Fruit fly (Drosophila melanogaster) whole organism, embryonic: ENCODE measurements around the gene mad2.
A peak's percentile ranks its signal among the peaks of the same experiment; 100 is the strongest.

Experiments used
- Antp ChIP-seq: fragments of 200-800 bp; sonication (Bioruptor generic); optimal IDR thresholded peaks from 3 replicates; lab custom pipeline; 2016; ENCODE audit warnings: missing biosample characterization, missing genetic modification characterization
- B-H1 ChIP-seq: fragments of 200-800 bp; sonication (Bioruptor generic); IDR thresholded peaks from 3 replicates; pipeline ENCODE4 v1.3.6; 2022; ENCODE audit warnings: missing biosample characterization, missing genetic modification characterization
- CG10267 ChIP-seq: fragments of 200-800 bp; sonication (Bioruptor generic); optimal IDR thresholded peaks from 2 replicates; lab custom pipeline; 2018; ENCODE audit warnings: missing biosample characterization, mild to moderate bottlenecking, missing genetic modification characterization, moderate library complexity
- CG12155 ChIP-seq: fragments of 200-800 bp; sonication (Bioruptor generic); optimal IDR thresholded peaks from 3 replicates; lab custom pipeline; 2016; ENCODE audit warnings: missing biosample characterization, missing genetic modification characterization
- CG12659 ChIP-seq: fragments of 200-800 bp; sonication (Bioruptor generic); optimal IDR thresholded peaks from 3 replicates; lab custom pipeline; 2017; ENCODE audit warnings: mild to moderate bottlenecking, missing biosample characterization, missing genetic modification reagents, missing genetic modification characterization
- CG12769 ChIP-seq: fragments of 200-800 bp; sonication (Bioruptor generic); optimal IDR thresholded peaks from 2 replicates; lab custom pipeline; 2019; ENCODE audit warnings: missing biosample characterization, mild to moderate bottlenecking, missing genetic modification characterization, moderate library complexity
- CG15601 ChIP-seq: fragments of 200-800 bp; sonication (Bioruptor generic); optimal IDR thresholded peaks from 3 replicates; lab custom pipeline; 2019; ENCODE audit warnings: missing biosample characterization, mild to moderate bottlenecking, missing genetic modification characterization, moderate library complexity
- CG17359 ChIP-seq: fragments of 200-800 bp; sonication (Bioruptor generic); optimal IDR thresholded peaks from 3 replicates; lab custom pipeline; 2018; ENCODE audit warnings: missing biosample characterization, mild to moderate bottlenecking, missing genetic modification characterization, moderate library complexity
- CG18011 ChIP-seq: fragments of 200-800 bp; sonication (Bioruptor generic); optimal IDR thresholded peaks from 2 replicates; lab custom pipeline; 2017; ENCODE audit warnings: missing biosample characterization, missing genetic modification characterization, mild to moderate bottlenecking, moderate library complexity, missing genotype
- CG1832 ChIP-seq: fragments of 200-800 bp; sonication (Bioruptor generic); optimal IDR thresholded peaks from 2 replicates; lab custom pipeline; 2017; ENCODE audit warnings: missing biosample characterization, mild to moderate bottlenecking, missing genetic modification characterization, inconsistent platforms
- CG2120 ChIP-seq: fragments of 200-800 bp; sonication (Bioruptor generic); optimal IDR thresholded peaks from 3 replicates; lab custom pipeline; 2016; ENCODE audit warnings: missing biosample characterization, missing genetic modification characterization
- CG42726 ChIP-seq: fragments of 200-800 bp; sonication (Bioruptor generic); IDR thresholded peaks from 2 replicates; pipeline ENCODE4 v1.3.6; 2022; ENCODE audit warnings: missing biosample characterization, missing genetic modification characterization; ENCODE audit not compliant: partially characterized antibody
- CG4854 ChIP-seq: fragments of 200-800 bp; sonication (Bioruptor generic); optimal IDR thresholded peaks from 2 replicates; lab custom pipeline; 2016; ENCODE audit warnings: missing biosample characterization, missing genetic modification characterization, inconsistent platforms
- CG5245 ChIP-seq: fragments of 200-800 bp; sonication (Bioruptor generic); optimal IDR thresholded peaks from 3 replicates; lab custom pipeline; 2016; ENCODE audit warnings: missing biosample characterization, missing genetic modification characterization
- CG6765 ChIP-seq: fragments of 200-800 bp; sonication (Bioruptor generic); optimal IDR thresholded peaks from 3 replicates; lab custom pipeline; 2017; ENCODE audit warnings: missing biosample characterization, mild to moderate bottlenecking, missing genetic modification characterization
- CG6791 ChIP-seq: fragments of 200-800 bp; sonication (Bioruptor generic); IDR thresholded peaks from 3 replicates; pipeline ENCODE4 v1.3.6; 2022; ENCODE audit warnings: missing biosample characterization, missing genetic modification characterization; ENCODE audit not compliant: partially characterized antibody
- CG7271 ChIP-seq: fragments of 200-800 bp; sonication (Bioruptor generic); optimal IDR thresholded peaks from 2 replicates; lab custom pipeline; 2018; ENCODE audit warnings: missing biosample characterization, mild to moderate bottlenecking, missing genetic modification characterization, moderate library complexity
- CG7745 ChIP-seq: fragments of 200-800 bp; sonication (Bioruptor generic); optimal IDR thresholded peaks from 2 replicates; lab custom pipeline; 2018; ENCODE audit warnings: missing biosample characterization, mild to moderate bottlenecking, missing genetic modification characterization, moderate library complexity
- CG7786 ChIP-seq: fragments of 200-800 bp; sonication (Bioruptor generic); optimal IDR thresholded peaks from 2 replicates; lab custom pipeline; 2016; ENCODE audit warnings: missing biosample characterization, missing genetic modification characterization
- CG7839 ChIP-seq: fragments of 200-800 bp; sonication (Bioruptor generic); optimal IDR thresholded peaks from 3 replicates; lab custom pipeline; 2018; ENCODE audit warnings: missing biosample characterization, mild to moderate bottlenecking, missing genetic modification characterization, moderate library complexity
- Dip3 ChIP-seq: fragments of 200-800 bp; sonication (Bioruptor generic); optimal IDR thresholded peaks from 3 replicates; lab custom pipeline; 2016; ENCODE audit warnings: missing biosample characterization, missing genetic modification characterization
- Dp ChIP-seq: fragments of 200-800 bp; sonication (Bioruptor generic); optimal IDR thresholded peaks from 2 replicates; lab custom pipeline; 2018; ENCODE audit warnings: missing biosample characterization, mild to moderate bottlenecking, missing genetic modification characterization, moderate library complexity
- E2f2 ChIP-seq: fragments of 200-800 bp; sonication (Bioruptor generic); IDR thresholded peaks from 2 replicates; pipeline ENCODE4 v1.3.6; 2022; ENCODE audit warnings: missing biosample characterization, missing genetic modification characterization
- Fer2 ChIP-seq: fragments of 200-800 bp; sonication (Bioruptor generic); optimal IDR thresholded peaks from 2 replicates; lab custom pipeline; 2018; ENCODE audit warnings: missing biosample characterization, mild to moderate bottlenecking, missing genetic modification characterization, moderate library complexity
- HLH54F ChIP-seq: fragments of 200-800 bp; sonication (Bioruptor generic); optimal IDR thresholded peaks from 3 replicates; lab custom pipeline; 2016; ENCODE audit warnings: missing biosample characterization, missing genetic modification characterization
- Hsf ChIP-seq: fragments of 200-800 bp; sonication (Bioruptor generic); optimal IDR thresholded peaks from 3 replicates; lab custom pipeline; 2016; ENCODE audit warnings: missing biosample characterization, missing genetic modification characterization
- Lpt ChIP-seq: fragments of >200 bp; optimal IDR thresholded peaks from 2 replicates; lab custom pipeline; 2018; ENCODE audit warnings: missing biosample characterization, missing genetic modification characterization
- Nf-YB ChIP-seq: fragments of 200-800 bp; sonication (Bioruptor generic); optimal IDR thresholded peaks from 3 replicates; lab custom pipeline; 2019; ENCODE audit warnings: missing biosample characterization, mild to moderate bottlenecking, missing genetic modification characterization, moderate library complexity
- Taf1 ChIP-seq: fragments of 200-800 bp; sonication (Bioruptor generic); IDR thresholded peaks from 2 replicates; pipeline ENCODE4 v1.3.6; 2022; ENCODE audit warnings: missing biosample characterization, missing genetic modification characterization
- ash1 ChIP-seq: fragments of 200-800 bp; sonication (Bioruptor generic); optimal IDR thresholded peaks from 2 replicates; lab custom pipeline; 2018; ENCODE audit warnings: missing biosample characterization, mild to moderate bottlenecking, missing genetic modification characterization
- bab2 ChIP-seq: fragments of 200-800 bp; sonication (Bioruptor generic); optimal IDR thresholded peaks from 2 replicates; lab custom pipeline; 2016; ENCODE audit warnings: missing biosample characterization, missing genetic modification characterization
- cwo ChIP-seq: fragments of 200-800 bp; sonication (Bioruptor generic); optimal IDR thresholded peaks from 3 replicates; lab custom pipeline; 2017; ENCODE audit warnings: missing biosample characterization, missing genetic modification characterization, mild to moderate bottlenecking, moderate library complexity, missing genetic modification reagents
- eve ChIP-seq, 2 experiments: fragments of >200 bp; optimal IDR thresholded peaks; 2 replicates each; lab custom pipeline; 2017; ENCODE audit warnings: missing biosample characterization in 2 of 2, missing genetic modification characterization in 2 of 2
- gfzf ChIP-seq: fragments of 200-800 bp; sonication (Bioruptor generic); optimal IDR thresholded peaks from 2 replicates; lab custom pipeline; 2016; ENCODE audit warnings: missing biosample characterization, mild to moderate bottlenecking, missing genetic modification characterization, moderate library complexity
- kah ChIP-seq: fragments of 200-800 bp; sonication (Bioruptor generic); optimal IDR thresholded peaks from 2 replicates; lab custom pipeline; 2018; ENCODE audit warnings: missing biosample characterization, mild to moderate bottlenecking, missing genetic modification characterization
- kay ChIP-seq: fragments of 200-800 bp; sonication (Bioruptor generic); optimal IDR thresholded peaks from 2 replicates; lab custom pipeline; 2016; ENCODE audit warnings: missing biosample characterization, missing genetic modification characterization
- ken ChIP-seq: fragments of 200-800 bp; sonication (Bioruptor generic); IDR thresholded peaks from 3 replicates; pipeline ENCODE4 v1.3.6; 2022; ENCODE audit warnings: missing biosample characterization, missing genetic modification characterization
- mirr ChIP-seq: fragments of 200-800 bp; sonication (Bioruptor generic); optimal IDR thresholded peaks from 3 replicates; lab custom pipeline; 2018; ENCODE audit warnings: missing biosample characterization, mild to moderate bottlenecking, missing genetic modification characterization
- nmo ChIP-seq: fragments of 200-800 bp; sonication (Bioruptor generic); optimal IDR thresholded peaks from 2 replicates; lab custom pipeline; 2018; ENCODE audit warnings: missing biosample characterization, mild to moderate bottlenecking, missing genetic modification characterization, moderate library complexity
- onecut ChIP-seq: fragments of 200-800 bp; sonication (Bioruptor generic); IDR thresholded peaks from 2 replicates; pipeline ENCODE4 v1.3.6; 2022; ENCODE audit warnings: missing biosample characterization, missing genetic modification characterization
- pb ChIP-seq: fragments of 200-800 bp; sonication (Bioruptor generic); optimal IDR thresholded peaks from 3 replicates; lab custom pipeline; 2016; ENCODE audit warnings: missing biosample characterization, missing genetic modification characterization
- peb ChIP-seq: fragments of 200-800 bp; sonication (Bioruptor generic); IDR thresholded peaks from 2 replicates; pipeline ENCODE4 v1.3.6; 2022; ENCODE audit warnings: missing biosample characterization, missing genetic modification characterization
- pnt ChIP-seq: fragments of 200-800 bp; sonication (Bioruptor generic); optimal IDR thresholded peaks from 3 replicates; lab custom pipeline; 2016; ENCODE audit warnings: missing biosample characterization, missing genetic modification characterization
- sob ChIP-seq: fragments of 200-800 bp; sonication (Bioruptor generic); IDR thresholded peaks from 2 replicates; pipeline ENCODE4 v1.3.6; 2022; ENCODE audit warnings: missing biosample characterization, missing genetic modification characterization
- stwl ChIP-seq: fragments of 200-800 bp; sonication (Bioruptor generic); optimal IDR thresholded peaks from 3 replicates; lab custom pipeline; 2018; ENCODE audit warnings: missing biosample characterization, mild to moderate bottlenecking, missing genetic modification characterization, moderate library complexity
- tna ChIP-seq: fragments of 200-800 bp; sonication (Bioruptor generic); IDR thresholded peaks from 2 replicates; pipeline ENCODE4 v1.3.6; 2022; ENCODE audit warnings: missing biosample characterization, missing genetic modification characterization; ENCODE audit not compliant: partially characterized antibody
- unpg ChIP-seq: fragments of 200-800 bp; sonication (Bioruptor generic); optimal IDR thresholded peaks from 3 replicates; lab custom pipeline; 2018; ENCODE audit warnings: missing biosample characterization, mild to moderate bottlenecking, missing genetic modification characterization, moderate library complexity
- zfh1 ChIP-seq: fragments of 200-800 bp; sonication (Bioruptor generic); IDR thresholded peaks from 3 replicates; pipeline ENCODE4 v1.3.6; 2022; ENCODE audit warnings: missing biosample characterization, missing genetic modification characterization
- zfh2 ChIP-seq: fragments of 200-800 bp; sonication (Bioruptor generic); optimal IDR thresholded peaks from 2 replicates; lab custom pipeline; 2016; ENCODE audit warnings: missing biosample characterization, missing genetic modification characterization

Gene mad2

dm6 chr3L:5793967-5794366, 18.9 kb downstream of the mad2 start, which contains the start of gene Bre1 (continued):
- no peak for TF ChIP-seq cwo (GFP tag; lab: Kevin White, UChicago)
- no peak for TF ChIP-seq Lpt (GFP tag; lab: Kevin White, UChicago)
- peak; percentile 95 for TF ChIP-seq Dp (GFP tag; lab: Kevin White, UChicago)
- no peak for TF ChIP-seq sob (GFP tag; lab: Robert Waterston, UW)
- TF ChIP-seq kah (GFP tag; lab: Kevin White, UChicago): no peak
- TF ChIP-seq CG42726: peak; percentile 34; the same call in 1 of the 2 replicates
- TF ChIP-seq zfh1 (GFP tag; lab: Robert Waterston, UW): no peak

dm6 chr3L:5789663-5790062, 23.2 kb downstream of the mad2 start:
- peak; percentile 25 for TF ChIP-seq HLH54F
- no peak for TF ChIP-seq cwo (GFP tag; lab: Kevin White, UChicago)
- peak; percentile 95 for TF ChIP-seq E2f2 (GFP tag; lab: Robert Waterston, UW)
- no peak for TF ChIP-seq pb (GFP tag; lab: Kevin White, UChicago)
- TF ChIP-seq Nf-YB (GFP tag; lab: Kevin White, UChicago): no peak
- TF ChIP-seq ken (GFP tag; lab: Robert Waterston, UW): no peak
- TF ChIP-seq CG4854: peak; percentile 16
- TF ChIP-seq CG7271 (tag; lab: Kevin White, UChicago): no peak
- TF ChIP-seq CG2120 (GFP tag; lab: Kevin White, UChicago): peak; percentile 61
- TF ChIP-seq CG7839: no peak
- no peak for TF ChIP-seq CG7745 (tag; lab: Kevin White, UChicago)
- no peak for TF ChIP-seq ash1 (GFP tag; lab: Kevin White, UChicago)
- no peak for TF ChIP-seq CG7786 (GFP tag; lab: Kevin White, UChicago)
- no peak for TF ChIP-seq onecut (GFP tag; lab: Robert Waterston, UW)
- no peak for TF ChIP-seq eve (GFP tag; optimal IDR thresholded peaks at IDR 0.05; lab: Kevin White, UChicago)
- TF ChIP-seq peb (GFP tag; lab: Robert Waterston, UW): no peak
- peak; percentile 41 for TF ChIP-seq CG17359
- TF ChIP-seq bab2: peak; percentile 57
- TF ChIP-seq Taf1 (GFP tag; lab: Robert Waterston, UW): no peak
- TF ChIP-seq Fer2 (tag; lab: Kevin White, UChicago): no peak
- TF ChIP-seq zfh2 (GFP tag; lab: Kevin White, UChicago): peak; percentile 38
- TF ChIP-seq CG5245 (GFP tag; lab: Kevin White, UChicago): peak; percentile 27
- TF ChIP-seq stwl (tag; lab: Kevin White, UChicago): peak; percentile 7
- peak; percentile 32 for TF ChIP-seq gfzf (GFP tag; lab: Kevin White, UChicago)
- no peak for TF ChIP-seq CG1832 (GFP tag; lab: Kevin White, UChicago)
- TF ChIP-seq CG6791: no peak
- TF ChIP-seq Dip3 (GFP tag; lab: Kevin White, UChicago): peak; percentile 22
- TF ChIP-seq unpg (GFP tag; lab: Kevin White, UChicago): peak; percentile 45
- no peak for TF ChIP-seq B-H1 (GFP tag; lab: Robert Waterston, UW)
- peak; percentile 37 for TF ChIP-seq CG12659 (GFP tag; lab: Kevin White, UChicago)
- TF ChIP-seq Antp (GFP tag; lab: Kevin White, UChicago): peak; percentile 2
- TF ChIP-seq CG15601 (tag; lab: Kevin White, UChicago): peak; percentile 63
- TF ChIP-seq CG12155: peak; percentile 17
- TF ChIP-seq nmo (GFP tag; lab: Kevin White, UChicago): peak; percentile 16
- peak; percentile 17 for TF ChIP-seq kay (GFP tag; lab: Kevin White, UChicago)
- TF ChIP-seq Hsf (GFP tag; lab: Kevin White, UChicago): peak; percentile 8
- peak; percentile 38 for TF ChIP-seq mirr
- peak; percentile 42 for TF ChIP-seq CG10267 (tag; lab: Kevin White, UChicago)
- no peak for TF ChIP-seq pnt (GFP tag; lab: Kevin White, UChicago)
- peak; percentile 51 for TF ChIP-seq CG6765 (GFP tag; lab: Kevin White, UChicago)
- peak; percentile 8 for TF ChIP-seq CG18011 (GFP tag; lab: Kevin White, UChicago)
- no peak for TF ChIP-seq tna (GFP tag; lab: Robert Waterston, UW)
- TF ChIP-seq Dp (GFP tag; lab: Kevin White, UChicago): peak; percentile 93
- TF ChIP-seq CG12769 (tag; lab: Kevin White, UChicago): no peak
